Worm (Caenorhabditis elegans): Measurements from ENCODE around the gene srv-21.

DNA sequence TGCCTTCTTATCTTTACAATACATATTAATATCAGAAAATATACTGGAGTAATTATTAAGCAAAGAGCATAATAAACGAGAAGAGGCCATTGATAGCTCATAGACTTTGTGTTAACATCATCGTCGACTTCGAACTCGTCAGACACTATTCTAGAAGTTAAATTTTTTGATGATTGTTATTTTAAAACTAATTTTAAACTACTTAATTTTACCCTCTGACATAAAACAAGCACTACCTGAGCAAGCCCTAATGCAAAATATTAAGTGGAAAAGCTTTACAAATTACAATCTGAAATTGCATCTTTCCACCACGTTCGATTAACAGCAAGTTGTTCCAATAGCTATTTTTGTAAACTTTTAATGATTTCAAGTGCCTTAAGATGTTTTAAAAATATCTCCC, 7.1 kb downstream of the srv-21 start, which contains the start of gene srv-17:
- no peak for TF ChIP-seq R02D3.7 (tag; optimal IDR thresholded peaks at IDR 0.05)
- no peak for TF ChIP-seq daf-12 (tag; optimal IDR thresholded peaks at IDR 0.05)
- TF ChIP-seq nhr-77 (tag; optimal IDR thresholded peaks at IDR 0.05): no peak
- TF ChIP-seq php-3 (GFP tag; IDR thresholded peaks at IDR 0.05): no peak
- no peak for TF ChIP-seq egl-27 (tag; optimal IDR thresholded peaks at IDR 0.05)
- TF ChIP-seq zfp-2 (tag; optimal IDR thresholded peaks at IDR 0.05): no peak
- TF ChIP-seq nhr-10 (tag; optimal IDR thresholded peaks at IDR 0.05): no peak
- no peak for TF ChIP-seq aly-2 (tag; optimal IDR thresholded peaks at IDR 0.05)
- TF ChIP-seq mxl-2 (GFP tag; conservative IDR thresholded peaks at IDR 0.05): no peak
